Fruit fly (Drosophila melanogaster) whole organism, pupa: ENCODE data around the gene CG7252.

Source experiments
- CG10348 ChIP-seq: fragments of 200-800 bp; sonication (Bioruptor generic); IDR thresholded peaks from 2 replicates; pipeline ENCODE4 v1.3.6; 2022; ENCODE audit warnings: missing biosample characterization, missing genetic modification characterization
- CG12605 ChIP-seq: fragments of 200-800 bp; sonication (Bioruptor generic); IDR thresholded peaks from 2 replicates; pipeline ENCODE4 v1.3.6; 2022; ENCODE audit warnings: missing biosample characterization, missing genetic modification characterization
- CG13204 ChIP-seq: fragments of 200-800 bp; sonication (Bioruptor generic); optimal IDR thresholded peaks from 2 replicates; lab custom pipeline; 2018; ENCODE audit warnings: missing biosample characterization, mild to moderate bottlenecking, missing genetic modification characterization, moderate library complexity
- CG14655 ChIP-seq: fragments of 200-800 bp; sonication (Bioruptor generic); optimal IDR thresholded peaks from 3 replicates; lab custom pipeline; 2017; ENCODE audit warnings: mild to moderate bottlenecking, missing biosample characterization, missing genetic modification reagents, missing genetic modification characterization
- CG15710 ChIP-seq: fragments of 200-800 bp; sonication (Bioruptor generic); optimal IDR thresholded peaks from 2 replicates; lab custom pipeline; 2018; ENCODE audit warnings: missing biosample characterization, mild to moderate bottlenecking, missing genetic modification characterization, moderate library complexity
- CG17806 ChIP-seq: fragments of 200-800 bp; sonication (Bioruptor generic); optimal IDR thresholded peaks from 2 replicates; lab custom pipeline; 2018; ENCODE audit warnings: missing biosample characterization, mild to moderate bottlenecking, missing genetic modification characterization, moderate library complexity
- CG32121 ChIP-seq: fragments of 200-800 bp; sonication (Bioruptor generic); IDR thresholded peaks from 2 replicates; pipeline ENCODE4 v1.3.6; 2022; ENCODE audit warnings: missing biosample characterization, missing genetic modification characterization
- CG34367 ChIP-seq: fragments of 200-800 bp; sonication (Bioruptor generic); optimal IDR thresholded peaks from 2 replicates; lab custom pipeline; 2018; ENCODE audit warnings: missing biosample characterization, mild to moderate bottlenecking, missing genetic modification characterization
- CG4496 ChIP-seq: fragments of 200-800 bp; sonication (Bioruptor generic); IDR thresholded peaks from 3 replicates; pipeline ENCODE4 v1.3.6; 2022; ENCODE audit warnings: missing biosample characterization, missing genetic modification characterization
- CG8159 ChIP-seq: fragments of 200-800 bp; sonication (Bioruptor generic); optimal IDR thresholded peaks from 3 replicates; lab custom pipeline; 2018; ENCODE audit warnings: missing biosample characterization, mild to moderate bottlenecking, missing genetic modification characterization, moderate library complexity
- CG8301 ChIP-seq: fragments of 200-800 bp; sonication (Bioruptor generic); optimal IDR thresholded peaks from 2 replicates; lab custom pipeline; 2018; ENCODE audit warnings: missing biosample characterization, mild to moderate bottlenecking, missing genetic modification characterization
- CG9948 ChIP-seq: fragments of 200-800 bp; sonication (Bioruptor generic); optimal IDR thresholded peaks from 2 replicates; lab custom pipeline; 2018; ENCODE audit warnings: missing biosample characterization, mild to moderate bottlenecking, missing genetic modification characterization, moderate library complexity
- D1 ChIP-seq: fragments of 200-800 bp; sonication (Bioruptor generic); optimal IDR thresholded peaks from 2 replicates; lab custom pipeline; 2018; ENCODE audit warnings: missing biosample characterization, mild to moderate bottlenecking, missing genetic modification characterization, moderate library complexity
- EcR ChIP-seq: fragments of 200-800 bp; sonication (Bioruptor generic); optimal IDR thresholded peaks from 3 replicates; lab custom pipeline; 2019; ENCODE audit warnings: missing biosample characterization, missing genetic modification characterization, mild to moderate bottlenecking, moderate library complexity, missing genetic modification reagents
- Ets98B ChIP-seq: fragments of 200-800 bp; sonication (Bioruptor generic); IDR thresholded peaks from 2 replicates; pipeline ENCODE4 v1.3.6; 2022; ENCODE audit warnings: missing biosample characterization, missing genetic modification characterization
- Pif1A ChIP-seq: fragments of 200-800 bp; sonication (Bioruptor generic); optimal IDR thresholded peaks from 3 replicates; lab custom pipeline; 2016; ENCODE audit warnings: missing biosample characterization, missing genetic modification characterization
- Pif1B ChIP-seq: fragments of 200-800 bp; sonication (Bioruptor generic); optimal IDR thresholded peaks from 3 replicates; lab custom pipeline; 2016; ENCODE audit warnings: missing biosample characterization, missing genetic modification characterization
- Snoo ChIP-seq: fragments of 200-800 bp; sonication (Bioruptor generic); optimal IDR thresholded peaks from 3 replicates; lab custom pipeline; 2017; ENCODE audit warnings: missing biosample characterization, mild to moderate bottlenecking, missing genetic modification characterization, inconsistent platforms
- fd96Ca ChIP-seq: fragments of 200-800 bp; sonication (Bioruptor generic); IDR thresholded peaks from 3 replicates; pipeline ENCODE4 v1.3.6; 2022; ENCODE audit warnings: missing biosample characterization, missing genetic modification characterization
- gl ChIP-seq: fragments of 200-800 bp; sonication (Bioruptor generic); optimal IDR thresholded peaks from 2 replicates; lab custom pipeline; 2018; ENCODE audit warnings: missing biosample characterization, mild to moderate bottlenecking, missing genetic modification characterization
- rn ChIP-seq: fragments of 200-800 bp; sonication (Bioruptor generic); IDR thresholded peaks from 2 replicates; pipeline ENCODE4 v1.3.6; 2022; ENCODE audit warnings: missing biosample characterization, missing genetic modification characterization

CG7252 gene

dm6 chr3L:11957669-11958333 is 10.3 kb downstream of the CG7252 start, which contains the start of the genes CG11570 and CG43294:
Gene CG11570, minus strand, starts transcription at chr3L:11957769.
Gene CG43294, plus strand, starts transcription at chr3L:11958283.
- TF ChIP-seq Pif1B (GFP tag; lab: Kevin White, UChicago) (no peak), gl (no peak), CG12605 (GFP tag; lab: Robert Waterston, UW) (no peak), CG4496 (GFP tag; lab: Robert Waterston, UW) (no peak), CG34367 (no peak), CG15710 (tag; lab: Kevin White, UChicago) (no peak), CG13204 (no peak), CG17806 (tag; lab: Kevin White, UChicago) (no peak), CG32121 (GFP tag; lab: Robert Waterston, UW) (no peak), CG9948 (tag; lab: Kevin White, UChicago) (no peak), D1 (tag; lab: Kevin White, UChicago) (no peak)
- TF ChIP-seq, all 21 proteins: peak for 0

dm6 chr3L:11966104-11966503 is 18.6 kb downstream of the CG7252 start, which contains the start of gene prc:
Gene prc, minus strand, starts transcription at chr3L:11966131.
- no peak for TF ChIP-seq CG10348
- TF ChIP-seq CG8301: no peak
- no peak for TF ChIP-seq Snoo (tag; lab: Kevin White, UChicago)
- TF ChIP-seq CG14655: no peak
- no peak for TF ChIP-seq CG32121 (GFP tag; lab: Robert Waterston, UW)
- TF ChIP-seq Pif1B (GFP tag; lab: Kevin White, UChicago): no peak
- no peak for TF ChIP-seq D1 (tag; lab: Kevin White, UChicago)
- no peak for TF ChIP-seq fd96Ca
- TF ChIP-seq CG34367: no peak
- TF ChIP-seq CG15710 (tag; lab: Kevin White, UChicago): no peak
- TF ChIP-seq CG13204: no peak
- TF ChIP-seq CG12605 (GFP tag; lab: Robert Waterston, UW): no peak
- no peak for TF ChIP-seq EcR (GFP tag; lab: Kevin White, UChicago)

- no peak for TF ChIP-seq gl
- no peak for TF ChIP-seq Ets98B (GFP tag; lab: Robert Waterston, UW)
- no peak for TF ChIP-seq CG9948 (tag; lab: Kevin White, UChicago)
- TF ChIP-seq CG10348: no peak
- no peak for TF ChIP-seq CG12605 (GFP tag; lab: Robert Waterston, UW)
- TF ChIP-seq CG34367: no peak
Observed at dm6 chr3L:11972879-11973278, 25.4 kb downstream of the CG7252 start, which contains the start of gene Muc68E. Gene Muc68E, minus strand, starts transcription at chr3L:11972979.

DNA sequence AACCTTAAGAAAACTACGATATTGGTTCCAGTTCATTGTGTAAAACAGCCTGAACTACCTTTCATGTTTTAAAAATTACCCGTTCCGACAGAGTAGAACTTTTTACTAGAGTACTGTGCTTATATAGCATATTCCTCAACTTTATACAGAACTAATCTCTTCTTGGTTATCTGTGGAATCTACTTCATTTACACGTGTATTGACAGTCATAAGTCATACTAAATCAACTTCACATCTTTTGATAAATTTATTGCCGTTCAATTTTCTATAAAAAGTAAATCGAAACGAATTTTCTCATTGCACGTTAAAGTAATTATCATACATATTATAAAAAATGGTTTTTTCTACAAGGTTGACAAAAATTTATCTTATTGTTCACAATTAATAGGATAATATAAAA is 26.2 kb downstream of the CG7252 start, which contains the start of gene CG42397:
CG42397 (minus strand) TSS at position 101 of the 400 bp plus-strand sequence.
- TF ChIP-seq CG17806 (tag; lab: Kevin White, UChicago) (no peak), gl (no peak), CG14655 (no peak), Snoo (tag; lab: Kevin White, UChicago) (no peak), Pif1B (GFP tag; lab: Kevin White, UChicago) (no peak), CG8301 (no peak), CG13204 (no peak), CG8159 (tag; lab: Kevin White, UChicago) (no peak), CG15710 (tag; lab: Kevin White, UChicago) (no peak), CG4496 (GFP tag; lab: Robert Waterston, UW) (no peak), rn (GFP tag; lab: Robert Waterston, UW) (no peak)
- TF ChIP-seq, all 21 proteins: peak for 0

DNA sequence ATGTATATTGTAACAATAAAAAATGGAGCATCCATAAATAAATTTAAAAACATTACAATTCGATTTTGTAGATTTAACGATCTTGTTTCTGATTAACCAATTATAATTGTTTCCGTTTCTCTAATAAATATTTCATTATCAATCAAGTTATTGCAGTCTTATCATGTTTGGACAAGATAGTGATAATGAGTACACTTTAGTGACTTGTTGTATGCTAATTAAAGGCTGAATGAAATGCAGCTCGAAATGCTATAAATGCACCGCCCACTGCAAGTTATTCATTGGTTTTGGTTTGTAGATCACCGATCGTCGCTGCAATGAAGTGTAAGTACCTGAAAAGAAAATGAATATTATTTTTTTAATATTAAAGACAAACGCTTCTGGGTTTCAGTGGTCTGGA is 27.1 kb downstream of the CG7252 start, which contains the start of gene CG14125:
CG14125 (plus strand) TSS at position 301 of the 400 bp plus-strand sequence.
- TF ChIP-seq fd96Ca (no peak), CG14655 (no peak), Snoo (tag; lab: Kevin White, UChicago) (no peak), CG15710 (tag; lab: Kevin White, UChicago) (no peak), CG12605 (GFP tag; lab: Robert Waterston, UW) (no peak), CG17806 (tag; lab: Kevin White, UChicago) (no peak), gl (no peak)
- TF ChIP-seq, all 21 proteins: peak for 0

- TF ChIP-seq fd96Ca: no peak
- no peak for TF ChIP-seq CG14655
- no peak for TF ChIP-seq Pif1B (GFP tag; lab: Kevin White, UChicago)
- no peak for TF ChIP-seq gl
- TF ChIP-seq Ets98B (GFP tag; lab: Robert Waterston, UW): no peak
- TF ChIP-seq rn (GFP tag; lab: Robert Waterston, UW): no peak
- no peak for TF ChIP-seq CG9948 (tag; lab: Kevin White, UChicago)
- TF ChIP-seq CG32121 (GFP tag; lab: Robert Waterston, UW): no peak
- no peak for TF ChIP-seq CG34367
- TF ChIP-seq CG17806 (tag; lab: Kevin White, UChicago): no peak
Observed at dm6 chr3L:11975811-11976210, 28.3 kb downstream of the CG7252 start, which contains the start of gene CG43896. Gene CG43896, plus strand, starts transcription at chr3L:11976111.

DNA sequence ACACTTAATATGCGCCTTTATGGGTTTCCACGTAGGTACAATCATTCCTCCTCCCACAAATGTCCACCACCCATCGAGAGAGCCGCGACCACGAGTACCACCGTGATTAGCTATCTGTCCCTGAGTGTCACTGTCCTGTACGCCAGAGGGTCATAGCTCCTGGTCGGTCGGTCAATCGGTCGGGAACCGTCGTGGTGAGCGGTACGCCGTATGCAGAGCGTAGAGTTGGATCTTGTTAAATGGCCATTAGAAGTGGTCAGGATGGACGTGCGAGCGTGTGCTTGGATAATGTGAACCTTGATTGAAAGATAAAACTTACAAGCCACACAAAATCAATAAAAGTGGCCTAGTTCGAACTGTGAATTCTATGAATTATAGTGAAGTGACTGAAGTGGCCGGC is 37.1 kb downstream of the CG7252 start, which contains the start of gene CG6938:
CG6938 (plus strand) TSS at position 301 of the 400 bp plus-strand sequence.
- no peak for TF ChIP-seq Pif1A (GFP tag; lab: Kevin White, UChicago)
- no peak for TF ChIP-seq rn (GFP tag; lab: Robert Waterston, UW)
- TF ChIP-seq CG13204: no peak
- TF ChIP-seq Pif1B (GFP tag; lab: Kevin White, UChicago): no peak
- TF ChIP-seq CG15710 (tag; lab: Kevin White, UChicago): no peak
- no peak for TF ChIP-seq CG4496 (GFP tag; lab: Robert Waterston, UW)
- TF ChIP-seq CG17806 (tag; lab: Kevin White, UChicago): no peak
